Fruit fly (Drosophila melanogaster) whole organism, embryonic: ENCODE data around the gene Capr.

ENCODE experiments used
- B-H1 ChIP-seq: fragments of 200-800 bp; sonication (Bioruptor generic); IDR thresholded peaks from 3 replicates; pipeline ENCODE4 v1.3.6; 2022; ENCODE audit warnings: missing biosample characterization, missing genetic modification characterization
- CG10274 ChIP-seq: fragments of 200-800 bp; sonication (Bioruptor generic); optimal IDR thresholded peaks from 3 replicates; lab custom pipeline; 2017; ENCODE audit warnings: missing biosample characterization, mild to moderate bottlenecking, missing genetic modification characterization
- CG10366 ChIP-seq: fragments of 200-800 bp; sonication (Bioruptor generic); IDR thresholded peaks from 2 replicates; pipeline ENCODE4 v1.3.6; 2022; ENCODE audit warnings: missing biosample characterization, missing genetic modification characterization
- CG10462 ChIP-seq: fragments of 200-800 bp; sonication (Bioruptor generic); optimal IDR thresholded peaks from 2 replicates; lab custom pipeline; 2016; ENCODE audit warnings: missing biosample characterization, missing genetic modification characterization
- CG10959 ChIP-seq: fragments of 200-800 bp; sonication (Bioruptor generic); IDR thresholded peaks from 2 replicates; pipeline ENCODE4 v1.3.6; 2022; ENCODE audit warnings: missing biosample characterization, missing genetic modification characterization
- CG12659 ChIP-seq: fragments of 200-800 bp; sonication (Bioruptor generic); optimal IDR thresholded peaks from 3 replicates; lab custom pipeline; 2017; ENCODE audit warnings: mild to moderate bottlenecking, missing biosample characterization, missing genetic modification reagents, missing genetic modification characterization
- CG13123 ChIP-seq: fragments of 200-800 bp; sonication (Bioruptor generic); optimal IDR thresholded peaks from 2 replicates; lab custom pipeline; 2016; ENCODE audit warnings: missing biosample characterization, missing genetic modification characterization
- CG13424 ChIP-seq: fragments of 200-800 bp; sonication (Bioruptor generic); optimal IDR thresholded peaks from 2 replicates; lab custom pipeline; 2019; ENCODE audit warnings: missing biosample characterization, mild to moderate bottlenecking, missing genetic modification characterization, moderate library complexity
- CG14965 ChIP-seq: fragments of 200-800 bp; sonication (Bioruptor generic); optimal IDR thresholded peaks from 2 replicates; lab custom pipeline; 2016; ENCODE audit warnings: missing biosample characterization, missing genetic modification characterization, borderline replicate concordance
- CG16779 ChIP-seq: fragments of 200-800 bp; sonication (Bioruptor generic); IDR thresholded peaks from 2 replicates; pipeline ENCODE4 v1.3.6; 2022; ENCODE audit warnings: missing biosample characterization, missing genetic modification characterization
- CG18262 ChIP-seq: fragments of 200-800 bp; optimal IDR thresholded peaks from 3 replicates; lab custom pipeline; 2019; ENCODE audit warnings: missing biosample characterization, mild to moderate bottlenecking, missing genetic modification characterization, moderate library complexity
- CG2202 ChIP-seq: fragments of 200-800 bp; sonication (Bioruptor generic); optimal IDR thresholded peaks from 2 replicates; lab custom pipeline; 2018; ENCODE audit warnings: missing biosample characterization, mild to moderate bottlenecking, missing genetic modification characterization
- CG2889 ChIP-seq: fragments of 200-800 bp; sonication (Bioruptor generic); IDR thresholded peaks from 3 replicates; pipeline ENCODE4 v1.3.6; 2022; ENCODE audit warnings: missing biosample characterization, missing genetic modification characterization
- CG31388 ChIP-seq: fragments of 200-800 bp; sonication (Bioruptor generic); optimal IDR thresholded peaks from 2 replicates; lab custom pipeline; 2016; ENCODE audit warnings: missing biosample characterization, missing genetic modification characterization
- CG32532 ChIP-seq: fragments of 200-800 bp; sonication (Bioruptor generic); IDR thresholded peaks from 2 replicates; pipeline ENCODE4 v1.3.6; 2022; ENCODE audit warnings: missing biosample characterization, missing genetic modification characterization
- CG3281 ChIP-seq: fragments of 200-800 bp; sonication (Bioruptor generic); optimal IDR thresholded peaks from 3 replicates; lab custom pipeline; 2017; ENCODE audit warnings: missing biosample characterization, mild to moderate bottlenecking, missing genetic modification characterization
- CG34224 ChIP-seq: fragments of 200-800 bp; sonication (Bioruptor generic); IDR thresholded peaks from 3 replicates; pipeline ENCODE4 v1.3.6; 2022; ENCODE audit warnings: missing biosample characterization, missing genetic modification characterization; ENCODE audit not compliant: partially characterized antibody
- CG4360 ChIP-seq: fragments of 200-800 bp; sonication (Bioruptor generic); IDR thresholded peaks from 2 replicates; pipeline ENCODE4 v1.3.6; 2022; ENCODE audit warnings: missing biosample characterization, missing genetic modification characterization
- CG7556 ChIP-seq: fragments of 200-800 bp; sonication (Bioruptor generic); optimal IDR thresholded peaks from 2 replicates; lab custom pipeline; 2017; ENCODE audit warnings: missing biosample characterization, mild to moderate bottlenecking, missing genetic modification characterization
- CG9437 ChIP-seq: fragments of 200-800 bp; sonication (Bioruptor generic); optimal IDR thresholded peaks from 2 replicates; lab custom pipeline; 2018; ENCODE audit warnings: missing biosample characterization, mild to moderate bottlenecking, missing genetic modification characterization
- Dad ChIP-seq: fragments of 200-800 bp; sonication (Bioruptor generic); optimal IDR thresholded peaks from 3 replicates; lab custom pipeline; 2016; ENCODE audit warnings: missing biosample characterization, missing genetic modification characterization
- Deaf1 ChIP-seq: fragments of 200-800 bp; optimal IDR thresholded peaks from 3 replicates; lab custom pipeline; 2019; ENCODE audit warnings: missing biosample characterization, mild to moderate bottlenecking, missing genetic modification characterization, moderate library complexity
- Elba2 ChIP-seq: fragments of 200-800 bp; sonication (Bioruptor generic); optimal IDR thresholded peaks from 3 replicates; lab custom pipeline; 2016; ENCODE audit warnings: missing biosample characterization, missing genetic modification characterization
- Gug ChIP-seq: fragments of 200-800 bp; sonication (Bioruptor generic); IDR thresholded peaks from 4 replicates; pipeline ENCODE4 v1.3.6; 2022; ENCODE audit warnings: missing biosample characterization, missing genetic modification characterization
- HHEX ChIP-seq: fragments of 200-800 bp; sonication (Bioruptor generic); optimal IDR thresholded peaks from 3 replicates; lab custom pipeline; 2017; ENCODE audit warnings: missing biosample characterization, mild to moderate bottlenecking, missing genetic modification characterization, missing genetic modification reagents
- MESR4 ChIP-seq: fragments of 200-800 bp; sonication (Bioruptor generic); optimal IDR thresholded peaks from 2 replicates; lab custom pipeline; 2018; ENCODE audit warnings: missing biosample characterization, mild to moderate bottlenecking, missing genetic modification characterization, moderate library complexity
- Neu2 ChIP-seq: fragments of 200-800 bp; sonication (Bioruptor generic); optimal IDR thresholded peaks from 3 replicates; lab custom pipeline; 2016; ENCODE audit warnings: missing biosample characterization, missing genetic modification characterization, borderline replicate concordance
- YL-1 ChIP-seq: fragments of 200-800 bp; sonication (Bioruptor generic); optimal IDR thresholded peaks from 3 replicates; lab custom pipeline; 2017; ENCODE audit warnings: missing biosample characterization, mild to moderate bottlenecking, missing genetic modification characterization
- ab ChIP-seq: fragments of 200-800 bp; sonication (Bioruptor generic); optimal IDR thresholded peaks from 2 replicates; lab custom pipeline; 2016; ENCODE audit warnings: missing biosample characterization, missing genetic modification characterization
- amos ChIP-seq: fragments of 200-800 bp; sonication (Bioruptor generic); IDR thresholded peaks from 2 replicates; pipeline ENCODE4 v1.3.6; 2022; ENCODE audit warnings: missing biosample characterization, missing genetic modification characterization; ENCODE audit not compliant: partially characterized antibody
- cg ChIP-seq: fragments of 200-800 bp; sonication (Bioruptor generic); optimal IDR thresholded peaks from 3 replicates; lab custom pipeline; 2019; ENCODE audit warnings: missing biosample characterization, mild to moderate bottlenecking, missing genetic modification characterization, moderate library complexity
- chinmo ChIP-seq: fragments of 200-800 bp; sonication (Bioruptor generic); IDR thresholded peaks from 4 replicates; pipeline ENCODE4 v1.3.6; 2022; ENCODE audit warnings: missing biosample characterization, missing genetic modification characterization; ENCODE audit not compliant: partially characterized antibody
- chn ChIP-seq: fragments of 200-800 bp; sonication (Bioruptor generic); optimal IDR thresholded peaks from 2 replicates; lab custom pipeline; 2016; ENCODE audit warnings: missing biosample characterization, missing genetic modification characterization
- dm ChIP-seq: fragments of 200-800 bp; sonication (Bioruptor generic); optimal IDR thresholded peaks from 3 replicates; lab custom pipeline; 2016; ENCODE audit warnings: missing biosample characterization, missing genetic modification characterization
- knrl ChIP-seq: fragments of 200-800 bp; sonication (Bioruptor generic); IDR thresholded peaks from 3 replicates; pipeline ENCODE4 v1.3.6; 2022; ENCODE audit warnings: missing biosample characterization, missing genetic modification characterization; ENCODE audit not compliant: partially characterized antibody
- nerfin-1 ChIP-seq: fragments of 200-800 bp; sonication (Bioruptor generic); optimal IDR thresholded peaks from 3 replicates; lab custom pipeline; 2019; ENCODE audit warnings: missing biosample characterization, mild to moderate bottlenecking, missing genetic modification characterization, moderate library complexity
- pho ChIP-seq: fragments of 200-800 bp; sonication (Bioruptor generic); optimal IDR thresholded peaks from 2 replicates; lab custom pipeline; 2016; ENCODE audit warnings: missing biosample characterization, missing genetic modification characterization
- pita ChIP-seq: fragments of 200-800 bp; sonication (Bioruptor generic); optimal IDR thresholded peaks from 2 replicates; lab custom pipeline; 2017; ENCODE audit warnings: missing biosample characterization, mild to moderate bottlenecking, missing genetic modification characterization
- prd ChIP-seq, 3 experiments: fragments of >200 bp in 2 of 3; fragments of 200-800 bp in 1 of 3; sonication (Bioruptor generic) in 1 of 3; optimal IDR thresholded peaks in 2 of 3; IDR thresholded peaks in 1 of 3; 2 replicates in 2 of 3; 3 replicates in 1 of 3; pipeline versions ENCODE4 v1.3.6 to Lab custom; 2017 to 2022; ENCODE audit warnings: missing biosample characterization in 1 of 3, missing genetic modification characterization in 1 of 3
- pros ChIP-seq: fragments of 200-800 bp; sonication (Bioruptor generic); optimal IDR thresholded peaks from 3 replicates; lab custom pipeline; 2019; ENCODE audit warnings: missing biosample characterization, mild to moderate bottlenecking, missing genetic modification characterization, moderate library complexity
- psq ChIP-seq: fragments of 200-800 bp; sonication (Bioruptor generic); optimal IDR thresholded peaks from 2 replicates; lab custom pipeline; 2017; ENCODE audit warnings: missing biosample characterization, missing genetic modification characterization
- scrt ChIP-seq: fragments of 200-800 bp; sonication (Bioruptor generic); optimal IDR thresholded peaks from 2 replicates; lab custom pipeline; 2018; ENCODE audit warnings: missing biosample characterization, mild to moderate bottlenecking, missing genetic modification characterization, moderate library complexity
- sqz ChIP-seq: fragments of 200-800 bp; sonication (Bioruptor generic); optimal IDR thresholded peaks from 3 replicates; lab custom pipeline; 2018; ENCODE audit warnings: missing biosample characterization, mild to moderate bottlenecking, missing genetic modification characterization
- trem ChIP-seq: fragments of 200-800 bp; optimal IDR thresholded peaks from 3 replicates; lab custom pipeline; 2019; ENCODE audit warnings: missing biosample characterization, mild to moderate bottlenecking, missing genetic modification characterization, moderate library complexity
- vnd ChIP-seq: fragments of 200-800 bp; sonication (Bioruptor generic); IDR thresholded peaks from 3 replicates; pipeline ENCODE4 v1.3.6; 2022; ENCODE audit warnings: missing biosample characterization, missing genetic modification characterization; ENCODE audit not compliant: partially characterized antibody

Capr gene

DNA sequence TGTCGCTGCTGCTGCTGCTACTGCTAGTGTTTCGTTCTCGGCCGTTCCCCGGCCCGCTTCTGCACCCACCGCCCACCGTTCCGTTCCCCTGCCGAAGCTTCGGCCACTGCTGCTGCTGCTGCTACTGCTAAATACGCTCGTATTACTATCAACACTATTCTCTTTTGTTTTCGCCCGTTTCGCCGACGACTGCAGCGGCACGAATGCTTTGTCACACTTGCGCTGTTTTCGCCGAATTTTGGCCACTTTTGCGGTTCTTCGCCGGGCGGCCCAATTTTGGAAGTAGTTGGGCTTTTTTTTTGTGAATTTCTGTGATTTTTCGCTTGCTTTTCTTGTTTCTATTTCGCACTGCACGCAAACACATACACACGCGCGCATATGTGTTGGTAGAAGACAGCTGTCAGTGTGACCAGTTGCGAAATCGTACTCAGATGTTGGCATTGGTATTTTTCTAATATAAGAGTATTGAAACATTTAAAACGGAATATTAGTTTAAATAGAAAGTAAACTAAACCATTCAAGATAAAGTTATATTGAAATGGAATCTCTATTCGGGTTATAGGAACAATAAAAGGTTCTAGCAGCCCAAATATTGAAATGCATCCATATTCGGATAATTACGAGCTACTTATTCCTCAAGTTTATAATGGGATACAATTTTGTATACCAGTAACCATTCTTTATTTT lies 51.2 kb downstream of the Capr start, which contains the start of gene not (continued):
- no peak for TF ChIP-seq prd (optimal IDR thresholded peaks at IDR 0.05; lab: Kevin White, UChicago)
- TF ChIP-seq prd (GFP tag; IDR thresholded peaks at IDR 0.05; lab: Robert Waterston, UW): 0 out of 3 replicates have a peak, but pooled peaks have one; percentile 9
- peak; percentile 91 for TF ChIP-seq cg (GFP tag; lab: Kevin White, UChicago)
- peak; percentile 29 for TF ChIP-seq CG12659
- peak; percentile 11 for TF ChIP-seq sqz
- TF ChIP-seq Deaf1 (tag; lab: Kevin White, UChicago): peak; percentile 59
- TF ChIP-seq dm (GFP tag; lab: Kevin White, UChicago): no peak
- no peak for TF ChIP-seq Dad (GFP tag; lab: Kevin White, UChicago)
- no peak for TF ChIP-seq CG31388
- TF ChIP-seq YL-1 (GFP tag; lab: Kevin White, UChicago): peak; percentile 33
- TF ChIP-seq CG4360 (GFP tag; lab: Robert Waterston, UW): no peak; the same call in 1 of the 2 replicates
- peak; percentile 26 for TF ChIP-seq MESR4 (GFP tag; lab: Kevin White, UChicago)
- TF ChIP-seq CG9437 (GFP tag; lab: Kevin White, UChicago): no peak
- 0 out of 4 replicates have a peak, but pooled peaks have one; percentile 52 for TF ChIP-seq chinmo

DNA sequence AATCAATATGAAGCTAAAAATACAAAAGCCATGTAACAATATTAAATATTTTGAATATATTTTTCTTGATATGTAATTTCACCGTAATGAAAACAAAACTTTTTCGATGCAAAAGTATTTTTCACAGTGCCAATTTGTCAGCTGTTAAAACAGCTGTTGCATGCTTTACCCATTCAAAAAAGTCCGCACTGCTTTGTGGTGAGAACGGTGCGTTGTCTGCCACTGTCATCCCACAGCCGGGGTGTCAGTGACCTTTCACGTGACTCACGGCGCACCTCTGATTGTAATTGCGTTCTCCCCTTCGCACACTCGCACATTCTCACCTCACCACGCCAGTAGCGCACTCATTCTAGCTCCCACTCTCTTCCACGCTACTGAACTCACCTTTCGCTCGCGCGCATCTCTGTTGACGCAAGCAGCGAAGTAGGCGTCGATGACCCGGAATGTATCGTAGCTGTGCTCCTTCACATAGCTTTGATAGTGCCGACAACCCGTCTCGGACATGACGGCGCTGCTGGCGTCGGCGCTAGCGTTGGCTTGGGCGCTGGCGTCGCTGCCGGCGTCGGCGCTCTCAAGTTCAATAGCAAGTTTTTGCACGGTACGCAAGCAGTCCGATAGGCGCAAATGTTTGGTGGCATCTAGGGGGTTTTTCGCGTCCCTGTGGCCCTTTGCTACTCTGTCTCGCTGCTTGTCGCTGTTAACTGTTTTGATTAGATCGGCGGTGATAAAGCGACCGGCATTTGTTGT lies 52.0 kb downstream of the Capr start:
- TF ChIP-seq CG2889 (GFP tag; lab: Robert Waterston, UW) (0 out of 3 replicates have a peak, but pooled peaks have one; percentile 29), CG10462 (GFP tag; lab: Kevin White, UChicago) (no peak), CG10959 (no peak), amos (GFP tag; lab: Robert Waterston, UW) (peak; percentile 74), Neu2 (GFP tag; lab: Kevin White, UChicago) (no peak), CG12659 (peak; percentile 9), pros (peak; percentile 82), pita (no peak), sqz (no peak), trem (peak; percentile 40), vnd (GFP tag; lab: Robert Waterston, UW) (peak; percentile 60), CG3281 (GFP tag; lab: Kevin White, UChicago) (peak; percentile 4), B-H1 (GFP tag; lab: Robert Waterston, UW) (no peak), CG2202 (peak; percentile 13), CG16779 (0 out of 2 replicates have a peak, but pooled peaks have one; percentile 38), pho (peak; percentile 54), nerfin-1 (peak; percentile 69), psq (GFP tag; lab: Kevin White, UChicago) (no peak), chn (GFP tag; lab: Kevin White, UChicago) (peak; percentile 55), HHEX (GFP tag; lab: Kevin White, UChicago) (peak; percentile 23), Gug (GFP tag; lab: Robert Waterston, UW) (no peak), scrt (GFP tag; lab: Kevin White, UChicago) (peak; percentile 57), CG32532 (peak; percentile 69), CG13123 (GFP tag; lab: Kevin White, UChicago) (no peak), CG18262 (peak; percentile 69), CG10366 (GFP tag; lab: Robert Waterston, UW) (peak; percentile 48), Elba2 (no peak), ab (GFP tag; lab: Kevin White, UChicago) (no peak), CG34224 (GFP tag; lab: Robert Waterston, UW) (peak; percentile 86), knrl (GFP tag; lab: Robert Waterston, UW) (peak; percentile 47; the same call in 2 of the 3 replicates), CG14965 (GFP tag; lab: Kevin White, UChicago) (no peak), CG10274 (GFP tag; lab: Kevin White, UChicago) (no peak), CG7556 (GFP tag; lab: Kevin White, UChicago) (peak; percentile 36), CG13424 (tag; lab: Kevin White, UChicago) (peak; percentile 10)
